Fruit fly (Drosophila melanogaster) whole organism, embryonic: Measurements from ENCODE around the gene Apt1.

ENCODE experiments used
- Abd-B ChIP-seq: fragments of 200-800 bp; sonication (Bioruptor generic); optimal IDR thresholded peaks from 2 replicates; lab custom pipeline; 2018; ENCODE audit warnings: missing biosample characterization, mild to moderate bottlenecking, missing genetic modification characterization, moderate library complexity
- B-H1 ChIP-seq: fragments of 200-800 bp; sonication (Bioruptor generic); IDR thresholded peaks from 3 replicates; pipeline ENCODE4 v1.3.6; 2022; ENCODE audit warnings: missing biosample characterization, missing genetic modification characterization
- CG10321 ChIP-seq: fragments of 200-800 bp; sonication (Bioruptor generic); IDR thresholded peaks from 2 replicates; pipeline ENCODE4 v1.3.6; 2022; ENCODE audit warnings: missing biosample characterization, missing genetic modification characterization
- CG12071 ChIP-seq: fragments of 200-800 bp; sonication (Bioruptor generic); optimal IDR thresholded peaks from 3 replicates; lab custom pipeline; 2018; ENCODE audit warnings: missing biosample characterization, mild to moderate bottlenecking, missing genetic modification characterization
- CG12219 ChIP-seq: fragments of 200-800 bp; sonication (Bioruptor generic); optimal IDR thresholded peaks from 3 replicates; lab custom pipeline; 2018; ENCODE audit warnings: missing biosample characterization, mild to moderate bottlenecking, missing genetic modification characterization
- CG12391 ChIP-seq: fragments of 200-800 bp; sonication (Bioruptor generic); optimal IDR thresholded peaks from 3 replicates; lab custom pipeline; 2018; ENCODE audit warnings: missing biosample characterization, mild to moderate bottlenecking, missing genetic modification characterization, moderate library complexity
- CG13424 ChIP-seq: fragments of 200-800 bp; sonication (Bioruptor generic); optimal IDR thresholded peaks from 2 replicates; lab custom pipeline; 2019; ENCODE audit warnings: missing biosample characterization, mild to moderate bottlenecking, missing genetic modification characterization, moderate library complexity
- CG13775 ChIP-seq: fragments of 200-800 bp; sonication (Bioruptor generic); optimal IDR thresholded peaks from 3 replicates; lab custom pipeline; 2017; ENCODE audit warnings: missing biosample characterization, mild to moderate bottlenecking, missing genetic modification characterization
- CG14014 ChIP-seq: fragments of 200-800 bp; sonication (Bioruptor generic); IDR thresholded peaks from 2 replicates; pipeline ENCODE4 v1.3.6; 2022; ENCODE audit warnings: missing biosample characterization, missing genetic modification characterization
- CG15269 ChIP-seq: fragments of 200-800 bp; sonication (Bioruptor generic); optimal IDR thresholded peaks from 2 replicates; lab custom pipeline; 2018; ENCODE audit warnings: missing biosample characterization, mild to moderate bottlenecking, missing genetic modification characterization, moderate library complexity
- CG15479 ChIP-seq: fragments of 200-800 bp; sonication (Bioruptor generic); optimal IDR thresholded peaks from 3 replicates; lab custom pipeline; 2019; ENCODE audit warnings: missing biosample characterization, mild to moderate bottlenecking, missing genetic modification characterization, moderate library complexity
- CG1603 ChIP-seq: fragments of 200-800 bp; sonication (Bioruptor generic); optimal IDR thresholded peaks from 2 replicates; lab custom pipeline; 2019; ENCODE audit warnings: missing biosample characterization, mild to moderate bottlenecking, missing genetic modification characterization, moderate library complexity
- CG2120 ChIP-seq: fragments of 200-800 bp; sonication (Bioruptor generic); optimal IDR thresholded peaks from 3 replicates; lab custom pipeline; 2016; ENCODE audit warnings: missing biosample characterization, missing genetic modification characterization
- CG30020 ChIP-seq: fragments of 200-800 bp; optimal IDR thresholded peaks from 2 replicates; lab custom pipeline; 2019; ENCODE audit warnings: missing biosample characterization, mild to moderate bottlenecking, missing genetic modification characterization, moderate library complexity
- CG3407 ChIP-seq: fragments of 200-800 bp; sonication (Bioruptor generic); optimal IDR thresholded peaks from 2 replicates; lab custom pipeline; 2018; ENCODE audit warnings: missing biosample characterization, mild to moderate bottlenecking, missing genetic modification characterization
- CG34224 ChIP-seq: fragments of 200-800 bp; sonication (Bioruptor generic); IDR thresholded peaks from 3 replicates; pipeline ENCODE4 v1.3.6; 2022; ENCODE audit warnings: missing biosample characterization, missing genetic modification characterization; ENCODE audit not compliant: partially characterized antibody
- CG3726 ChIP-seq: fragments of 200-800 bp; sonication (Bioruptor generic); IDR thresholded peaks from 3 replicates; pipeline ENCODE4, ENCODE4 v1.3.6; 2022; ENCODE audit warnings: missing biosample characterization, missing genetic modification characterization
- CG3838 ChIP-seq: fragments of 200-800 bp; sonication (Bioruptor generic); optimal IDR thresholded peaks from 3 replicates; lab custom pipeline; 2016; ENCODE audit warnings: missing biosample characterization, missing genetic modification characterization
- CG6854 ChIP-seq: fragments of 200-800 bp; sonication (Bioruptor generic); optimal IDR thresholded peaks from 3 replicates; lab custom pipeline; 2017; ENCODE audit warnings: missing biosample characterization, mild to moderate bottlenecking, missing genetic modification characterization
- CG7556 ChIP-seq: fragments of 200-800 bp; sonication (Bioruptor generic); optimal IDR thresholded peaks from 2 replicates; lab custom pipeline; 2017; ENCODE audit warnings: missing biosample characterization, mild to moderate bottlenecking, missing genetic modification characterization
- CG8290 ChIP-seq, 3 experiments: fragments of 200-800 bp; sonication (Bioruptor generic); optimal IDR thresholded peaks; 2 replicates each; lab custom pipeline; 2016 to 2019; ENCODE audit warnings: missing biosample characterization in 3 of 3, missing genetic modification characterization in 3 of 3, mild to moderate bottlenecking in 2 of 3, moderate library complexity in 1 of 3
- CG8765 ChIP-seq: fragments of 200-800 bp; sonication (Bioruptor generic); IDR thresholded peaks from 2 replicates; pipeline ENCODE4 v1.3.6; 2022; ENCODE audit warnings: missing biosample characterization, missing genetic modification characterization
- CG8924 ChIP-seq: fragments of 200-800 bp; optimal IDR thresholded peaks from 3 replicates; lab custom pipeline; 2019; ENCODE audit warnings: missing biosample characterization, mild to moderate bottlenecking, missing genetic modification characterization, moderate library complexity
- Dref ChIP-seq: fragments of 200-800 bp; sonication (Bioruptor generic); IDR thresholded peaks from 2 replicates; pipeline ENCODE4 v1.3.6; 2022; ENCODE audit warnings: missing biosample characterization, missing genetic modification characterization
- Fer1 ChIP-seq: fragments of 200-800 bp; sonication (Bioruptor generic); optimal IDR thresholded peaks from 2 replicates; lab custom pipeline; 2017; ENCODE audit warnings: missing biosample characterization, mild to moderate bottlenecking, missing genetic modification characterization
- Gug ChIP-seq: fragments of 200-800 bp; sonication (Bioruptor generic); IDR thresholded peaks from 4 replicates; pipeline ENCODE4 v1.3.6; 2022; ENCODE audit warnings: missing biosample characterization, missing genetic modification characterization
- HLH4C ChIP-seq: fragments of 200-800 bp; sonication (Bioruptor generic); IDR thresholded peaks from 3 replicates; pipeline ENCODE4 v1.3.6; 2022; ENCODE audit warnings: missing biosample characterization, missing genetic modification characterization; ENCODE audit not compliant: partially characterized antibody
- MESR4 ChIP-seq: fragments of 200-800 bp; sonication (Bioruptor generic); optimal IDR thresholded peaks from 2 replicates; lab custom pipeline; 2018; ENCODE audit warnings: missing biosample characterization, mild to moderate bottlenecking, missing genetic modification characterization, moderate library complexity
- Oaz ChIP-seq: fragments of 200-800 bp; sonication (Bioruptor generic); IDR thresholded peaks from 2 replicates; pipeline ENCODE4 v1.3.6; 2022; ENCODE audit warnings: missing biosample characterization, missing genetic modification characterization
- PHDP ChIP-seq: fragments of 200-800 bp; sonication (Bioruptor generic); optimal IDR thresholded peaks from 3 replicates; lab custom pipeline; 2018; ENCODE audit warnings: missing biosample characterization, mild to moderate bottlenecking, missing genetic modification characterization, moderate library complexity
- Ravus ChIP-seq: fragments of 200-800 bp; sonication (Bioruptor generic); IDR thresholded peaks from 2 replicates; pipeline ENCODE4 v1.3.6; 2022; ENCODE audit warnings: missing biosample characterization, missing genetic modification characterization
- Sin3A ChIP-seq: fragments of >200 bp; optimal IDR thresholded peaks from 2 replicates; lab custom pipeline; 2018
- TFAM ChIP-seq: fragments of 200-800 bp; sonication (Bioruptor generic); optimal IDR thresholded peaks from 2 replicates; lab custom pipeline; 2017; ENCODE audit warnings: missing biosample characterization, missing genetic modification characterization, inconsistent platforms
- Xrp1 ChIP-seq: fragments of 200-800 bp; sonication (Bioruptor generic); IDR thresholded peaks from 2 replicates; pipeline ENCODE4 v1.3.6; 2022; ENCODE audit warnings: missing biosample characterization, missing genetic modification characterization
- amos ChIP-seq: fragments of 200-800 bp; sonication (Bioruptor generic); IDR thresholded peaks from 2 replicates; pipeline ENCODE4 v1.3.6; 2022; ENCODE audit warnings: missing biosample characterization, missing genetic modification characterization; ENCODE audit not compliant: partially characterized antibody
- bbx ChIP-seq: fragments of 200-800 bp; sonication (Bioruptor generic); IDR thresholded peaks from 2 replicates; pipeline ENCODE4 v1.3.6; 2022; ENCODE audit warnings: missing biosample characterization, missing genetic modification characterization; ENCODE audit not compliant: partially characterized antibody
- croc ChIP-seq: fragments of 200-800 bp; sonication (Bioruptor generic); conservative IDR thresholded peaks from 3 replicates; pipeline ENCODE4 v1.3.6; 2022; ENCODE audit warnings: missing biosample characterization, missing genetic modification characterization
- cwo ChIP-seq: fragments of 200-800 bp; sonication (Bioruptor generic); optimal IDR thresholded peaks from 3 replicates; lab custom pipeline; 2017; ENCODE audit warnings: missing biosample characterization, missing genetic modification characterization, mild to moderate bottlenecking, moderate library complexity, missing genetic modification reagents
- danr ChIP-seq: fragments of 200-800 bp; sonication (Bioruptor generic); IDR thresholded peaks from 2 replicates; pipeline ENCODE4 v1.3.6; 2022; ENCODE audit warnings: missing biosample characterization, missing genetic modification characterization
- dysf ChIP-seq: fragments of 200-800 bp; sonication (Bioruptor generic); IDR thresholded peaks from 3 replicates; pipeline ENCODE4 v1.3.6; 2022; ENCODE audit warnings: missing biosample characterization, missing genetic modification characterization
- eve ChIP-seq, 2 experiments: fragments of >200 bp; optimal IDR thresholded peaks; 2 replicates each; lab custom pipeline; 2017; ENCODE audit warnings: missing biosample characterization in 2 of 2, missing genetic modification characterization in 2 of 2
- gfzf ChIP-seq: fragments of 200-800 bp; sonication (Bioruptor generic); optimal IDR thresholded peaks from 2 replicates; lab custom pipeline; 2016; ENCODE audit warnings: missing biosample characterization, mild to moderate bottlenecking, missing genetic modification characterization, moderate library complexity
- gsb ChIP-seq: fragments of 200-800 bp; sonication (Bioruptor generic); IDR thresholded peaks from 2 replicates; pipeline ENCODE4 v1.3.6; 2022; ENCODE audit warnings: missing biosample characterization, missing genetic modification characterization
- hth ChIP-seq: fragments of >200 bp; optimal IDR thresholded peaks from 2 replicates; lab custom pipeline; 2017; ENCODE audit warnings: inconsistent platforms
- insv ChIP-seq, 2 experiments: fragments of 200-800 bp; sonication (Bioruptor generic); optimal IDR thresholded peaks; 3 replicates each; lab custom pipeline; 2016 to 2018; ENCODE audit warnings: missing biosample characterization in 2 of 2, missing genetic modification characterization in 2 of 2
- pan ChIP-seq, 4 experiments: fragments of >200 bp in 3 of 4; fragments of 200-800 bp in 1 of 4; sonication (Bioruptor generic) in 1 of 4; optimal IDR thresholded peaks in 3 of 4; IDR thresholded peaks in 1 of 4; 2 replicates each; pipeline versions ENCODE4 v1.3.6 to Lab custom; 2017 to 2022; ENCODE audit warnings: missing biosample characterization in 2 of 4, missing genetic modification characterization in 2 of 4, mixed read lengths in 1 of 4
- pb ChIP-seq: fragments of 200-800 bp; sonication (Bioruptor generic); optimal IDR thresholded peaks from 3 replicates; lab custom pipeline; 2016; ENCODE audit warnings: missing biosample characterization, missing genetic modification characterization
- schlank ChIP-seq: fragments of 200-800 bp; sonication (Bioruptor generic); optimal IDR thresholded peaks from 2 replicates; lab custom pipeline; 2018; ENCODE audit warnings: missing biosample characterization, mild to moderate bottlenecking, missing genetic modification characterization
- ssp ChIP-seq: fragments of 200-800 bp; sonication (Bioruptor generic); IDR thresholded peaks from 2 replicates; pipeline ENCODE4 v1.3.6; 2022; ENCODE audit warnings: missing biosample characterization, missing genetic modification characterization
- stwl ChIP-seq: fragments of 200-800 bp; sonication (Bioruptor generic); optimal IDR thresholded peaks from 3 replicates; lab custom pipeline; 2018; ENCODE audit warnings: missing biosample characterization, mild to moderate bottlenecking, missing genetic modification characterization, moderate library complexity
- toy ChIP-seq: fragments of 200-800 bp; sonication (Bioruptor generic); IDR thresholded peaks from 2 replicates; pipeline ENCODE4 v1.3.6; 2022; ENCODE audit warnings: missing biosample characterization, missing genetic modification characterization

Gene Apt1

dm6 chr3L:11579919-11580318 lies 47.9 kb upstream of the Apt1 start, which contains the start of gene CG43390 (continued):
- TF ChIP-seq CG14014 (GFP tag; lab: Robert Waterston, UW) (peak; percentile 63; the same call in 1 of the 2 replicates), CG13424 (tag; lab: Kevin White, UChicago) (peak; percentile 27), CG10321 (GFP tag; lab: Robert Waterston, UW) (no peak), Ravus (no peak), Xrp1 (GFP tag; lab: Robert Waterston, UW) (peak; percentile 37), CG6854 (GFP tag; lab: Kevin White, UChicago) (peak; percentile 53), CG30020 (tag; lab: Kevin White, UChicago) (no peak), CG12391 (tag; lab: Kevin White, UChicago) (peak; percentile 5), hth (lab: Kevin White, UChicago) (no peak), gfzf (GFP tag; lab: Kevin White, UChicago) (no peak), MESR4 (no peak), toy (GFP tag; lab: Robert Waterston, UW) (no peak), CG13775 (GFP tag; lab: Kevin White, UChicago) (no peak), CG15269 (peak; percentile 72), cwo (no peak), Oaz (GFP tag; lab: Robert Waterston, UW) (no peak), dysf (GFP tag; lab: Robert Waterston, UW) (peak; percentile 51; the same call in 1 of the 3 replicates), B-H1 (GFP tag; lab: Robert Waterston, UW) (no peak), CG34224 (GFP tag; lab: Robert Waterston, UW) (no peak), CG8924 (tag; lab: Kevin White, UChicago) (no peak), danr (GFP tag; lab: Robert Waterston, UW) (peak; percentile 9; the same call in 1 of the 2 replicates), croc (GFP tag; lab: Robert Waterston, UW) (no peak), schlank (peak; percentile 63), PHDP (tag; lab: Kevin White, UChicago) (peak; percentile 76), CG8765 (no peak), amos (GFP tag; lab: Robert Waterston, UW) (no peak), Sin3A (no peak), insv (GFP tag; optimal IDR thresholded peaks at IDR 0.05; lab: Kevin White, UChicago) (peak in 1 of 2 experiments; percentile 45), pb (GFP tag; lab: Kevin White, UChicago) (no peak), CG2120 (GFP tag; lab: Kevin White, UChicago) (peak; percentile 59), CG7556 (GFP tag; lab: Kevin White, UChicago) (peak; percentile 24), gsb (peak; percentile 66), eve (GFP tag; optimal IDR thresholded peaks at IDR 0.05; lab: Kevin White, UChicago) (no peak), CG3726 (GFP tag; lab: Robert Waterston, UW) (no peak), Fer1 (GFP tag; lab: Kevin White, UChicago) (peak; percentile 77), HLH4C (GFP tag; lab: Robert Waterston, UW) (no peak), CG12219 (no peak), bbx (no peak), Gug (GFP tag; lab: Robert Waterston, UW) (no peak), Abd-B (GFP tag; lab: Kevin White, UChicago) (no peak), TFAM (GFP tag; lab: Kevin White, UChicago) (no peak), CG1603 (tag; lab: Kevin White, UChicago) (peak; percentile 41), CG8290 (GFP tag; optimal IDR thresholded peaks at IDR 0.05; lab: Kevin White, UChicago) (no peak), CG8290 (tag; optimal IDR thresholded peaks at IDR 0.05; lab: Kevin White, UChicago) (peak in 1 of 2 experiments; percentile 96), Dref (GFP tag; lab: Robert Waterston, UW) (no peak), CG3838 (GFP tag; lab: Kevin White, UChicago) (no peak), CG3407 (GFP tag; lab: Kevin White, UChicago) (peak; percentile 4), ssp (no peak), pan (optimal IDR thresholded peaks at IDR 0.05; lab: Kevin White, UChicago) (no peak), pan (GFP tag; optimal IDR thresholded peaks at IDR 0.05 in 1 of 2, IDR thresholded peaks at IDR 0.05 in 1 of 2) (no peak), stwl (tag; lab: Kevin White, UChicago) (no peak), CG15479 (GFP tag; lab: Kevin White, UChicago) (no peak), CG12071 (GFP tag; lab: Kevin White, UChicago) (no peak)
